Fruit fly (Drosophila melanogaster): ENCODE measurements around the gene CG32483.

- TF ChIP-seq psq (optimal IDR thresholded peaks at IDR 0.05) (no peak), EcR (GFP tag; optimal IDR thresholded peaks at IDR 0.05) (no peak), usp (GFP tag; optimal IDR thresholded peaks at IDR 0.05) (no peak), Dll (optimal IDR thresholded peaks at IDR 0.05) (no peak)
Measured at dm6 chr3L:735315-735714, 45.4 kb upstream of the CG32483 start.
